Fruit fly (Drosophila melanogaster): ENCODE measurements around the gene dikar.

The dikar gene

dm6 chr3L:6752278-6753096 is 9.5 kb upstream of the dikar start, which contains the start of the genes velo and Sbds:
TSS of gene velo (minus strand) at chr3L:6752752.
TSS of gene Sbds (plus strand) at chr3L:6752913.
- TF ChIP-seq noc (tag; optimal IDR thresholded peaks at IDR 0.05), result peak; percentile 40

- TF ChIP-seq noc (tag; optimal IDR thresholded peaks at IDR 0.05), result no peak
These were observed 7.9 kb upstream of the dikar start for dm6 chr3L:6750835-6751234.

- TF ChIP-seq noc (tag; optimal IDR thresholded peaks at IDR 0.05), result peak; percentile 16
These were observed 4.2 kb upstream of the dikar start for dm6 chr3L:6747127-6747526.

- no peak for TF ChIP-seq noc (tag; optimal IDR thresholded peaks at IDR 0.05)
These were observed 592 bp upstream of the dikar start for dm6 chr3L:6743346-6744165.

dm6 chr3L:6742110-6742718 is 750 bp downstream of the dikar start:
- TF ChIP-seq noc (tag; optimal IDR thresholded peaks at IDR 0.05), result no peak

dm6 chr3L:6731077-6731476 is 11.9 kb downstream of the dikar start:
- TF ChIP-seq noc (tag; optimal IDR thresholded peaks at IDR 0.05), result no peak

dm6 chr3L:6724511-6724910 is 18.5 kb downstream of the dikar start:
- no peak for TF ChIP-seq noc (tag; optimal IDR thresholded peaks at IDR 0.05)

- no peak for TF ChIP-seq noc (tag; optimal IDR thresholded peaks at IDR 0.05)
These were observed 19.6 kb downstream of the dikar start for dm6 chr3L:6723338-6723737.

dm6 chr3L:6719392-6719889 is 23.5 kb downstream of the dikar start, which contains the start of gene ple:
TSS of gene ple (minus strand) at chr3L:6719525.
- no peak for TF ChIP-seq noc (tag; optimal IDR thresholded peaks at IDR 0.05)

- no peak for TF ChIP-seq noc (tag; optimal IDR thresholded peaks at IDR 0.05)
These were observed 33.9 kb downstream of the dikar start for dm6 chr3L:6708995-6709606.

- peak; percentile 52 for TF ChIP-seq noc (tag; optimal IDR thresholded peaks at IDR 0.05)
These were observed 36.0 kb downstream of the dikar start for dm6 chr3L:6706723-6707591.

- TF ChIP-seq noc (tag; optimal IDR thresholded peaks at IDR 0.05), result no peak
These were observed 37.1 kb downstream of the dikar start for dm6 chr3L:6705865-6706264.

- TF ChIP-seq noc (tag; optimal IDR thresholded peaks at IDR 0.05), result no peak
These were observed 38.4 kb downstream of the dikar start, which contains the start of gene CG8519 for dm6 chr3L:6704468-6705056. TSS of gene CG8519 (plus strand) at chr3L:6704860.

- TF ChIP-seq noc (tag; optimal IDR thresholded peaks at IDR 0.05), result no peak
These were observed 39.6 kb downstream of the dikar start, which contains the start of gene SP1173 for dm6 chr3L:6703368-6703807. TSS of gene SP1173 (minus strand) at chr3L:6703521.
